Worm (Caenorhabditis elegans) whole organism, L4 larva: Measurements from ENCODE around the gene T02H6.6.

Experiments
- F49E8.2 ChIP-seq: sonication (generic microtip); optimal IDR thresholded peaks from 2 replicates; lab custom pipeline; 2016; ENCODE audit warnings: missing compliant biosample characterization, mild to moderate bottlenecking, missing genetic modification characterization, borderline replicate concordance
- T26A8.4 ChIP-seq: fragments of 200-800 bp; sonication (Bioruptor generic); IDR thresholded peaks from 2 replicates; pipeline ENCODE4 v1.3.6; 2022; ENCODE audit warnings: missing genetic modification characterization, missing compliant biosample characterization
- ZK337.2 ChIP-seq: fragments of 200-800 bp; sonication (Bioruptor generic); IDR thresholded peaks from 2 replicates; pipeline ENCODE4 v1.3.6; 2022; ENCODE audit warnings: missing genetic modification reagents, missing genetic modification characterization, missing compliant biosample characterization
- aha-1 ChIP-seq: fragments of 150-350 bp; peaks from one replicate; lab custom pipeline; 2014; ENCODE audit warnings: missing biosample characterization, missing genetic modification characterization
- ama-1 ChIP-seq: fragments of 150-350 bp; optimal IDR thresholded peaks from 2 replicates; lab custom pipeline; 2014; ENCODE audit warnings: inconsistent platforms, mixed read lengths
- ceh-20 ChIP-seq: fragments of 200-800 bp; sonication (Bioruptor generic); IDR thresholded peaks from 2 replicates; pipeline ENCODE4 v1.3.6; 2022; ENCODE audit warnings: missing genetic modification reagents, missing genetic modification characterization, missing compliant biosample characterization
- ceh-28 ChIP-seq: fragments of 150-350 bp; optimal IDR thresholded peaks from 2 replicates; lab custom pipeline; 2014; ENCODE audit warnings: missing biosample characterization, missing genetic modification reagents, missing genetic modification characterization
- ceh-82 ChIP-seq: sonication (generic microtip); optimal IDR thresholded peaks from 2 replicates; lab custom pipeline; 2017; ENCODE audit warnings: missing biosample characterization, missing genetic modification characterization
- cey-2 ChIP-seq: sonication (generic microtip); optimal IDR thresholded peaks from 3 replicates; lab custom pipeline; 2017; ENCODE audit warnings: missing genetic modification characterization, mild to moderate bottlenecking, missing compliant biosample characterization, antibody characterized with exemption, borderline replicate concordance; ENCODE audit not compliant: insufficient read depth
- daf-16 ChIP-seq, 3 experiments: sonication (generic microtip); optimal IDR thresholded peaks; 2 replicates each; lab custom pipeline; 2016 to 2017; ENCODE audit warnings: missing genetic modification characterization in 3 of 3, missing genetic modification reagents in 3 of 3, mild to moderate bottlenecking in 2 of 3, missing compliant biosample characterization in 2 of 3, missing biosample characterization in 1 of 3, moderate library complexity in 1 of 3
- daf-19 ChIP-seq: fragments of 200-800 bp; sonication (Bioruptor generic); conservative IDR thresholded peaks from 2 replicates; pipeline ENCODE4 v1.3.6; 2022; ENCODE audit warnings: missing genetic modification characterization, missing compliant biosample characterization
- dmd-6 ChIP-seq: fragments of 200-800 bp; sonication (Bioruptor generic); IDR thresholded peaks from 2 replicates; pipeline ENCODE4 v1.3.6; 2022; ENCODE audit warnings: missing genetic modification reagents, missing genetic modification characterization, missing compliant biosample characterization
- egl-27 ChIP-seq: sonication (generic microtip); optimal IDR thresholded peaks from 3 replicates; lab custom pipeline; 2017; ENCODE audit warnings: missing biosample characterization, missing genetic modification reagents, missing genetic modification characterization
- hif-1 ChIP-seq, 2 experiments: sonication (generic microtip); optimal IDR thresholded peaks; 2 replicates each; lab custom pipeline; 2016 to 2017; ENCODE audit warnings: missing compliant biosample characterization in 2 of 2, missing genetic modification characterization in 2 of 2, missing genetic modification reagents in 2 of 2, missing genotype in 2 of 2, mild to moderate bottlenecking in 1 of 2
- hmg-1.1 ChIP-seq: fragments of 200-800 bp; sonication (Bioruptor generic); IDR thresholded peaks from 2 replicates; pipeline ENCODE4 v1.3.6; 2022; ENCODE audit warnings: missing genetic modification reagents, missing genetic modification characterization, missing compliant biosample characterization
- jun-1 ChIP-seq: fragments of 150-350 bp; optimal IDR thresholded peaks from 2 replicates; lab custom pipeline; 2014; ENCODE audit warnings: missing biosample characterization, missing genetic modification reagents, missing genetic modification characterization
- lin-13 ChIP-seq: fragments of 150-350 bp; optimal IDR thresholded peaks from 2 replicates; lab custom pipeline; 2014; ENCODE audit warnings: missing biosample characterization, missing genetic modification reagents, missing genetic modification characterization
- lin-15B ChIP-seq: fragments of 150-350 bp; sonication (generic microtip); optimal IDR thresholded peaks from 3 replicates; lab custom pipeline; 2014; ENCODE audit warnings: missing biosample characterization, missing genetic modification characterization
- lin-38 ChIP-seq: fragments of 200-800 bp; sonication (Bioruptor generic); IDR thresholded peaks from 2 replicates; pipeline ENCODE4 v1.3.6; 2022; ENCODE audit warnings: missing genetic modification reagents, missing genetic modification characterization, missing compliant biosample characterization
- lin-39 ChIP-seq: fragments of 150-350 bp; optimal IDR thresholded peaks from 2 replicates; lab custom pipeline; 2014; ENCODE audit warnings: missing biosample characterization, missing genetic modification reagents, missing genetic modification characterization
- lsy-2 ChIP-seq, 2 experiments: fragments of 150-350 bp in 1 of 2; sonication (generic microtip) in 1 of 2; optimal IDR thresholded peaks; 2 replicates each; lab custom pipeline; 2014 to 2017; ENCODE audit warnings: missing biosample characterization in 2 of 2, missing genetic modification characterization in 2 of 2
- mdt-29 ChIP-seq: fragments of 200-800 bp; sonication (Bioruptor generic); IDR thresholded peaks from 2 replicates; pipeline ENCODE4 v1.3.6; 2022; ENCODE audit warnings: missing genetic modification reagents, missing genetic modification characterization, missing compliant biosample characterization
- mep-1 ChIP-seq: fragments of 150-350 bp; sonication (generic microtip); optimal IDR thresholded peaks from 3 replicates; lab custom pipeline; 2014; ENCODE audit warnings: missing biosample characterization, missing genetic modification characterization
- mes-2 ChIP-seq: sonication (generic microtip); optimal IDR thresholded peaks from 2 replicates; lab custom pipeline; 2016; ENCODE audit warnings: missing genotype, mild to moderate bottlenecking, missing genetic modification characterization, missing compliant biosample characterization; ENCODE audit not compliant: poor library complexity, severe bottlenecking
- mxl-2 ChIP-seq: fragments of 200-800 bp; sonication (Bioruptor generic); conservative IDR thresholded peaks from 2 replicates; pipeline ENCODE4 v1.3.6; 2022; ENCODE audit warnings: missing genetic modification reagents, missing genetic modification characterization, missing compliant biosample characterization
- mxl-3 ChIP-seq: fragments of 200-800 bp; sonication (Bioruptor generic); optimal IDR thresholded peaks from 2 replicates; lab custom pipeline; 2018; ENCODE audit warnings: mild to moderate bottlenecking, missing genetic modification characterization, missing compliant biosample characterization
- nhr-111 ChIP-seq: fragments of 200-800 bp; sonication (Bioruptor generic); optimal IDR thresholded peaks from 2 replicates; lab custom pipeline; 2018; ENCODE audit warnings: mild to moderate bottlenecking, missing genetic modification characterization, missing compliant biosample characterization
- nhr-42 ChIP-seq: fragments of 200-800 bp; sonication (Bioruptor generic); IDR thresholded peaks from 2 replicates; pipeline ENCODE4 v1.3.6; 2022; ENCODE audit warnings: missing genetic modification characterization, missing compliant biosample characterization
- nhr-76 ChIP-seq: fragments of 150-350 bp; optimal IDR thresholded peaks from 2 replicates; lab custom pipeline; 2014; ENCODE audit warnings: missing biosample characterization, missing genetic modification characterization
- nhr-77 ChIP-seq: fragments of 150-350 bp; optimal IDR thresholded peaks from 2 replicates; lab custom pipeline; 2014; ENCODE audit warnings: missing biosample characterization, missing genetic modification characterization
- pqm-1 ChIP-seq: sonication (generic microtip); optimal IDR thresholded peaks from 2 replicates; lab custom pipeline; 2017; ENCODE audit warnings: missing biosample characterization, missing genetic modification characterization
- skn-1 ChIP-seq: fragments of 150-350 bp; optimal IDR thresholded peaks from 2 replicates; lab custom pipeline; 2014; ENCODE audit warnings: missing biosample characterization, missing genetic modification characterization
- spr-3 ChIP-seq: fragments of 200-800 bp; sonication (Bioruptor generic); optimal IDR thresholded peaks from 2 replicates; lab custom pipeline; 2018; ENCODE audit warnings: mild to moderate bottlenecking, missing genetic modification characterization, missing compliant biosample characterization
- unc-130 ChIP-seq: sonication (generic microtip); optimal IDR thresholded peaks from 2 replicates; lab custom pipeline; 2016; ENCODE audit warnings: missing genetic modification reagents, missing genetic modification characterization, missing compliant biosample characterization
- zfp-2 ChIP-seq: sonication (generic microtip); optimal IDR thresholded peaks from 2 replicates; lab custom pipeline; 2016; ENCODE audit warnings: mild to moderate bottlenecking, missing genetic modification characterization, missing compliant biosample characterization
- zfp-3 ChIP-seq: fragments of 200-800 bp; sonication (Bioruptor generic); conservative IDR thresholded peaks from 2 replicates; pipeline ENCODE4 v1.3.6; 2022; ENCODE audit warnings: missing genetic modification reagents, missing genetic modification characterization, missing compliant biosample characterization

The T02H6.6 gene

ce11 chrII:721931-722330 lies 38.4 kb downstream of the T02H6.6 start:
- TF ChIP-seq zfp-3 (GFP tag; lab: Robert Waterston, UW) (no peak), ceh-20 (GFP tag; lab: Robert Waterston, UW) (no peak), jun-1 (tag; lab: Kevin White, UChicago) (no peak), nhr-77 (tag; lab: Kevin White, UChicago) (no peak), aha-1 (peak; percentile 14), lin-39 (tag; lab: Kevin White, UChicago) (no peak)

ce11 chrII:723488-723887 lies 39.9 kb downstream of the T02H6.6 start, which contains the start of gene rfip-2:
TSS of gene rfip-2 (plus strand) at chrII:723788.
- no peak for TF ChIP-seq lin-15B
- TF ChIP-seq aha-1: peak; percentile 6
- no peak for TF ChIP-seq nhr-76 (tag; lab: Kevin White, UChicago)
- no peak for TF ChIP-seq dmd-6 (GFP tag; lab: Robert Waterston, UW)

ce11 chrII:724004-724403 lies 40.4 kb downstream of the T02H6.6 start:
- TF ChIP-seq zfp-2: no peak
- TF ChIP-seq pqm-1: no peak
- TF ChIP-seq ceh-28 (tag; lab: Kevin White, UChicago): peak; percentile 99
- no peak for TF ChIP-seq mdt-29 (GFP tag; lab: Robert Waterston, UW)
- no peak for TF ChIP-seq cey-2 (tag; lab: Kevin White, UChicago)
- peak; percentile 0 for TF ChIP-seq aha-1

- no peak for TF ChIP-seq hif-1 (tag; optimal IDR thresholded peaks at IDR 0.05; lab: Kevin White, UChicago)
- TF ChIP-seq F49E8.2 (tag; lab: Kevin White, UChicago): no peak
- peak; percentile 39; the same call in 1 of the 2 replicates for TF ChIP-seq hmg-1.1 (GFP tag; lab: Robert Waterston, UW)
- TF ChIP-seq mdt-29 (GFP tag; lab: Robert Waterston, UW): no peak
- peak; percentile 39; the same call in 1 of the 2 replicates for TF ChIP-seq lin-38 (GFP tag; lab: Robert Waterston, UW)
- TF ChIP-seq mes-2 (tag; lab: Kevin White, UChicago): peak; percentile 34
- 0 out of 2 replicates have a peak, but pooled peaks have one; percentile 7 for TF ChIP-seq ZK337.2 (GFP tag; lab: Robert Waterston, UW)
- TF ChIP-seq daf-19 (GFP tag; lab: Robert Waterston, UW): no peak
- no peak for TF ChIP-seq ama-1 (lab: Kevin White, UChicago)
- TF ChIP-seq nhr-111 (GFP tag; lab: Kevin White, UChicago): no peak
- TF ChIP-seq T26A8.4 (GFP tag; lab: Robert Waterston, UW): no peak
- TF ChIP-seq egl-27 (tag; lab: Kevin White, UChicago): no peak
- TF ChIP-seq mxl-2: no peak
- peak; percentile 67 for TF ChIP-seq aha-1
- TF ChIP-seq zfp-2: no peak
- TF ChIP-seq mep-1 (tag; lab: Kevin White, UChicago): no peak
- no peak for TF ChIP-seq spr-3 (GFP tag; lab: Kevin White, UChicago)
- TF ChIP-seq nhr-42 (GFP tag; lab: Robert Waterston, UW): no peak
- no peak for TF ChIP-seq mxl-3
- no peak for TF ChIP-seq ceh-28 (tag; lab: Kevin White, UChicago)
- no peak for TF ChIP-seq skn-1
- no peak for TF ChIP-seq dmd-6 (GFP tag; lab: Robert Waterston, UW)
- no peak for TF ChIP-seq zfp-3 (GFP tag; lab: Robert Waterston, UW)
- no peak for TF ChIP-seq unc-130
- no peak for TF ChIP-seq ceh-82 (tag; lab: Kevin White, UChicago)
Observed at ce11 chrII:729931-730330, 46.4 kb downstream of the T02H6.6 start.

- TF ChIP-seq daf-16 (GFP tag; optimal IDR thresholded peaks at IDR 0.05; lab: Kevin White, UChicago) (no peak), daf-16 (tag; optimal IDR thresholded peaks at IDR 0.05; lab: Kevin White, UChicago) (no peak), lsy-2 (tag; optimal IDR thresholded peaks at IDR 0.05; lab: Kevin White, UChicago) (peak; percentile 2 to 89), lin-13 (GFP tag; lab: Kevin White, UChicago) (peak; percentile 89)
Observed at ce11 chrII:732393-732792, 48.8 kb downstream of the T02H6.6 start.
